Worm (Caenorhabditis elegans) whole organism, midembryonic: ENCODE results near the gene irld-64.

ENCODE experiments used
- T22C8.4 ChIP-seq: fragments of 200-800 bp; sonication (Bioruptor generic); IDR thresholded peaks from 2 replicates; pipeline ENCODE4 v1.3.6; 2022; ENCODE audit warnings: missing genetic modification characterization, missing compliant biosample characterization
- cog-1 ChIP-seq: sonication (generic microtip); optimal IDR thresholded peaks from 2 replicates; lab custom pipeline; 2016; ENCODE audit warnings: missing genetic modification characterization, missing compliant biosample characterization
- flt-1 ChIP-seq: fragments of 200-800 bp; sonication (Bioruptor generic); IDR thresholded peaks from 2 replicates; pipeline ENCODE4 v1.3.6; 2022; ENCODE audit warnings: missing genetic modification characterization, missing compliant biosample characterization
- klf-2 ChIP-seq: fragments of 200-800 bp; sonication (Bioruptor generic); conservative IDR thresholded peaks from 2 replicates; pipeline ENCODE4 v1.3.6; 2022; ENCODE audit warnings: missing genetic modification reagents, missing genetic modification characterization, missing compliant biosample characterization
- med-1 ChIP-seq: sonication (generic microtip); optimal IDR thresholded peaks from 2 replicates; lab custom pipeline; 2017; ENCODE audit warnings: missing genetic modification characterization, mild to moderate bottlenecking, missing compliant biosample characterization, antibody characterized with exemption, missing genetic modification reagents; ENCODE audit not compliant: insufficient read depth
- ref-1 ChIP-seq: fragments of 200-800 bp; sonication (Bioruptor generic); conservative IDR thresholded peaks from 2 replicates; pipeline ENCODE4 v1.3.6; 2022; ENCODE audit warnings: missing genetic modification reagents, missing genetic modification characterization, missing compliant biosample characterization
- tab-1 ChIP-seq: fragments of 200-800 bp; sonication (Bioruptor generic); IDR thresholded peaks from 2 replicates; pipeline ENCODE4 v1.3.6; 2022; ENCODE audit warnings: missing genetic modification characterization, missing compliant biosample characterization
- ztf-23 ChIP-seq: fragments of 200-800 bp; sonication (Bioruptor generic); IDR thresholded peaks from 2 replicates; pipeline ENCODE4 v1.3.6; 2022; ENCODE audit warnings: missing genetic modification reagents, missing genetic modification characterization, missing compliant biosample characterization
- ztf-29 ChIP-seq: fragments of 200-800 bp; sonication (Bioruptor generic); IDR thresholded peaks from 2 replicates; pipeline ENCODE4 v1.3.6; 2022; ENCODE audit warnings: missing genetic modification reagents, missing genetic modification characterization, missing compliant biosample characterization

ce11 chrII:2922782-2923181, 7.6 kb downstream of the irld-64 start:
- TF ChIP-seq med-1 (GFP tag; lab: Kevin White, UChicago) (no peak), ztf-29 (GFP tag; lab: Robert Waterston, UW) (no peak), tab-1 (no peak), klf-2 (GFP tag; lab: Robert Waterston, UW) (no peak), cog-1 (tag; lab: Kevin White, UChicago) (no peak), T22C8.4 (GFP tag; lab: Robert Waterston, UW) (no peak), ztf-23 (no peak), flt-1 (no peak), ref-1 (GFP tag; lab: Robert Waterston, UW) (no peak)
